Fruit fly (Drosophila melanogaster) whole organism: ENCODE results near the gene CG5612.

Experiments used
- CG8478 ChIP-seq: fragments of >200 bp; optimal IDR thresholded peaks from 2 replicates; lab custom pipeline; 2018; ENCODE audit warnings: inconsistent platforms
- Dll ChIP-seq: fragments of >200 bp; optimal IDR thresholded peaks from 2 replicates; lab custom pipeline; 2017
- EcR ChIP-seq, 2 experiments: fragments of >200 bp; optimal IDR thresholded peaks; 2 replicates each; lab custom pipeline; 2017; ENCODE audit warnings: missing biosample characterization in 2 of 2, missing genetic modification characterization in 2 of 2, missing genetic modification reagents in 2 of 2
- pan ChIP-seq: fragments of >200 bp; optimal IDR thresholded peaks from 2 replicates; lab custom pipeline; 2017
- psq ChIP-seq: fragments of >200 bp; optimal IDR thresholded peaks from 2 replicates; lab custom pipeline; 2017
- usp ChIP-seq: fragments of >200 bp; optimal IDR thresholded peaks from 2 replicates; lab custom pipeline; 2017; ENCODE audit warnings: missing biosample characterization, missing genetic modification characterization, mixed read lengths

Gene CG5612

dm6 chr3R:27605534-27606250 lies 20.1 kb downstream of the CG5612 start:
- TF ChIP-seq usp (GFP tag; lab: Kevin White, UChicago) (no peak), psq (lab: Kevin White, UChicago) (no peak), CG8478 (no peak), Dll (lab: Kevin White, UChicago) (no peak), EcR (GFP tag; optimal IDR thresholded peaks at IDR 0.05; lab: Kevin White, UChicago) (no peak), pan (no peak)

dm6 chr3R:27604636-27605443 lies 21.0 kb downstream of the CG5612 start:
- TF ChIP-seq psq (lab: Kevin White, UChicago): no peak
- TF ChIP-seq CG8478: no peak
- TF ChIP-seq Dll (lab: Kevin White, UChicago): no peak
- no peak for TF ChIP-seq EcR (GFP tag; optimal IDR thresholded peaks at IDR 0.05; lab: Kevin White, UChicago)
- TF ChIP-seq usp (GFP tag; lab: Kevin White, UChicago): no peak
- TF ChIP-seq pan: no peak

- no peak for TF ChIP-seq psq (lab: Kevin White, UChicago)
- TF ChIP-seq EcR (GFP tag; optimal IDR thresholded peaks at IDR 0.05; lab: Kevin White, UChicago): no peak
- TF ChIP-seq pan: no peak
- no peak for TF ChIP-seq Dll (lab: Kevin White, UChicago)
These were observed 22.1 kb downstream of the CG5612 start for dm6 chr3R:27603671-27604070.

dm6 chr3R:27597258-27597657 lies 28.6 kb downstream of the CG5612 start:
- TF ChIP-seq usp (GFP tag; lab: Kevin White, UChicago) (no peak), EcR (GFP tag; optimal IDR thresholded peaks at IDR 0.05; lab: Kevin White, UChicago) (no peak), pan (no peak), Dll (lab: Kevin White, UChicago) (no peak), psq (lab: Kevin White, UChicago) (no peak), CG8478 (no peak)

- TF ChIP-seq EcR (GFP tag; optimal IDR thresholded peaks at IDR 0.05; lab: Kevin White, UChicago): no peak
- TF ChIP-seq Dll (lab: Kevin White, UChicago): no peak
- no peak for TF ChIP-seq psq (lab: Kevin White, UChicago)
- TF ChIP-seq usp (GFP tag; lab: Kevin White, UChicago): no peak
- no peak for TF ChIP-seq CG8478
- no peak for TF ChIP-seq pan
These were observed 29.8 kb downstream of the CG5612 start, which contains the start of gene CG5639 for dm6 chr3R:27595979-27596378. CG5639 (minus strand) TSS chr3R:27596130.

dm6 chr3R:27593580-27594187 lies 32.1 kb downstream of the CG5612 start:
- TF ChIP-seq usp (GFP tag; lab: Kevin White, UChicago) (no peak), psq (lab: Kevin White, UChicago) (no peak), CG8478 (no peak), Dll (lab: Kevin White, UChicago) (no peak), EcR (GFP tag; optimal IDR thresholded peaks at IDR 0.05; lab: Kevin White, UChicago) (no peak), pan (no peak)

- no peak for TF ChIP-seq Dll (lab: Kevin White, UChicago)
- no peak for TF ChIP-seq usp (GFP tag; lab: Kevin White, UChicago)
- no peak for TF ChIP-seq pan
These were observed 32.6 kb downstream of the CG5612 start for dm6 chr3R:27593174-27593573.

- no peak for TF ChIP-seq Dll (lab: Kevin White, UChicago)
- TF ChIP-seq CG8478: no peak
- no peak for TF ChIP-seq pan
- TF ChIP-seq EcR (GFP tag; optimal IDR thresholded peaks at IDR 0.05; lab: Kevin White, UChicago): no peak
- TF ChIP-seq psq (lab: Kevin White, UChicago): no peak
These were observed 43.1 kb downstream of the CG5612 start, which contains the start of gene pins for dm6 chr3R:27582634-27583181. pins (plus strand) TSS chr3R:27582840.

dm6 chr3R:27581890-27582487 lies 43.8 kb downstream of the CG5612 start, which contains the start of gene wdb:
wdb (minus strand) TSS chr3R:27582241.
- TF ChIP-seq usp (GFP tag; lab: Kevin White, UChicago): no peak
- no peak for TF ChIP-seq psq (lab: Kevin White, UChicago)
- TF ChIP-seq CG8478: no peak
- TF ChIP-seq pan: no peak
- TF ChIP-seq EcR (GFP tag; optimal IDR thresholded peaks at IDR 0.05; lab: Kevin White, UChicago): no peak
- no peak for TF ChIP-seq Dll (lab: Kevin White, UChicago)

- no peak for TF ChIP-seq psq (lab: Kevin White, UChicago)
- TF ChIP-seq EcR (GFP tag; optimal IDR thresholded peaks at IDR 0.05; lab: Kevin White, UChicago): no peak
- no peak for TF ChIP-seq usp (GFP tag; lab: Kevin White, UChicago)
- no peak for TF ChIP-seq CG8478
- TF ChIP-seq Dll (lab: Kevin White, UChicago): peak; percentile 42
These were observed 44.4 kb downstream of the CG5612 start for dm6 chr3R:27581263-27581868.
